Worm (Caenorhabditis elegans): Measurements from ENCODE around the gene H25K10.2.

- TF ChIP-seq Y22D7AL.16 (tag; optimal IDR thresholded peaks at IDR 0.05): no peak
- no peak for TF ChIP-seq hlh-8 (tag; optimal IDR thresholded peaks at IDR 0.05)
- TF ChIP-seq lin-11 (tag; optimal IDR thresholded peaks at IDR 0.05): no peak
- no peak for TF ChIP-seq pag-3 (tag; optimal IDR thresholded peaks at IDR 0.05; ENCODE audit: borderline replicate concordance)
- no peak for TF ChIP-seq ceh-31 (tag; optimal IDR thresholded peaks at IDR 0.05)
These were observed 9.9 kb upstream of the H25K10.2 start for ce11 chrIV:16220688-16221087.

Data from whole organism, late embryonic.